Fruit fly (Drosophila melanogaster) Kc167 (cell line): ENCODE measurements around the gene CG43220.

ENCODE experiments used
- h ChIP-seq: fragments of >200 bp; optimal IDR thresholded peaks from 3 replicates; lab custom pipeline; 2018; ENCODE audit warnings: missing external identifiers
- psq ChIP-seq: fragments of >200 bp; optimal IDR thresholded peaks from 2 replicates; lab custom pipeline; 2017; ENCODE audit warnings: missing external identifiers

DNA sequence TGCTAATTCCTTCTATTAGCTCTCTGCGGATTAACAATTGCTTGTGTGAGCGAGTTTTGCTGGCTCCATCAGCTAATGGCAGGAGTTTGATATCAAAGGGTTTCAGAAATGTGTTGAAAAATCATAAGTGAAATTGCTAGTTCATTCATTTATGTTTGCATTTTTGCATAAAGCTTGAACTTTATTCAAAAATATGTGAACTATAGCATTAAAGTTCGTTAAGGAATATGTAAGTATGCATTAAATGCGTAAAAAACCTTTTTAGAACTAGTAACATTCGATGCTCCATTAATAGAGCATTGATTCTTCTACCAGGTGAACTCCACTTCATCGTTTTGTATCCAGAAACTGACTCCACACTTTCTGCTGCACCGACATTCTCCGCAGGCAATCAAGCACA is 6.3 kb downstream of the CG43220 start:
- TF ChIP-seq h (lab: Kevin White, UChicago), result no peak
- no peak for TF ChIP-seq psq (lab: Kevin White, UChicago)
